Fruit fly (Drosophila melanogaster) ovary, adult (tissue): Measurements from ENCODE around the gene CG1840.
A peak's percentile ranks its signal among the peaks of the same experiment; 100 is the strongest.

Source experiments
- CG17801 ChIP-seq: fragments of 200-800 bp; optimal IDR thresholded peaks from 2 replicates; lab custom pipeline; 2019; ENCODE audit warnings: missing biosample characterization, mild to moderate bottlenecking, missing genetic modification characterization, moderate library complexity; ENCODE audit not compliant: partially characterized antibody

The CG1840 gene

DNA sequence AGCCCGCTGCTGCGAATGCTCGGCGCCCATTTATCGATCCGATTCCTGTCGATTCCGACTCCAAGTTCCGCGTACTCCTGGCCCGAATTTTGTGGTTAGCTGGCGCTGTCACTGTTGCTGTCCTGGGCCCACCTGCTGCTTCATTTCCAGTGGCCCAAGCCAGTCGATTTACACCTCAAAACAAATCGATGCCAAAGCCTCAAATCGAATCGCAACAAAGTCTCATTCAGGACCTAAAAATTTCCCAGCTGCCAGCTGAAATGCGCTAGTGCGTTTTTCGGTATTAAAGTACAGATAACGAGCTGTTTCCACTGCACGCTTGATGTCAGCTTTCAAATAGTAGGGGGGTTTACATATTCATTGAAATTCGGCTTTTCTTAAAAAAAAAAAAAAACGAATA is 15.6 kb upstream of the CG1840 start, which contains the start of gene BORCS5:
Gene BORCS5, minus strand, starts transcription at position 263 of the 400 bp plus-strand sequence.
- no peak for TF ChIP-seq CG17801 (GFP tag; lab: Kevin White, UChicago)

DNA sequence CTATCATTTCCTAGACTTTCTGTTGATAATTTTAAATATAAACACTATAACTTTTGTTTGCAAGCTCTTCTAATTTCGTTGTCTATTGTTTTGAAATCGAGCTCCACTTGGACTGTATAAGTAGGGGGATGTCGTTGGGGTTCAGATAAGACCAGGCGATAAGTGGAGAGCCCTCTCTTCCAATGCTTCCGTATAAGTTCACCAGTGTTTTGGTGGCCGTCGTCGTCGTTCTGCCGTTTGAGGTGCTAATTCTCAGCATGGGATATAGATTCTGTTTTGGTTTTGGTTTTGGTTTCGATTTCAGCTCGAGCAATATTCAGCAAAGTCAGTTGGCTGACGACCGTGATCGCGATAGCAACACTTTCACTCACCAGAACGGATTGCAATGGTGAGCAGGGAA is 15.0 kb upstream of the CG1840 start, which contains the start of gene CG15739:
Gene CG15739, plus strand, starts transcription at position 204 of the 400 bp plus-strand sequence.
- TF ChIP-seq CG17801 (GFP tag; lab: Kevin White, UChicago): no peak

DNA sequence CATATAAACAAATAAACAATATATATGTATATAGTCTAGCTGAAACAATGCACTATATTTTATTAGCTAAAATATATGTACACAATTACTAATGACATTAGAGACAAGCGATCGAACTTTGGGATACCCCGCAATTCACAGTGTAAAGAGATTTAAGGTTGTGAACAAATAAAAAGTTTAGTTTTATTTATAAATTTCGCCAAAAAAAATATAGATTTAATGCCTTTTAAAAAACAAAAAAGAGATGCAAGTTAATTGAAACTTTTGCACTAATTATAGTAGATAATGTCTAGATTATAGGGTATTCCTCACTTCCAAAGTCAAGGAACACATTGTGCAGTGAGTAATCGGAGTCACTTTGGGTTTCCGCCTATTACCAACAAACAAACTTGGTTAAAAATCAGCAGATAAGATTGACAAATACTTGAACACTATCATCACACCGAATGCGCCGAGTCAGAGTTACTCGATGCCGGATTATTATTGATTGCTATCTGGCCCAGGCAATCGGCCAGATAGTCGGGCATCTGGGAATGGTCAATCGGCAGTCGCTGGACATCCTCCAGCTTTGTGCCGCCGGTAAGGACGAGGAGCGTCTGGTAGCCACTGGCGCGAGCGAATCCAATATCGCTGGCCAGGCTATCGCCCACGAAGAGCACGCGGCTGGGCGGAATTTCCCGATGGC is 12.9 kb upstream of the CG1840 start:
- peak; percentile 3 for TF ChIP-seq CG17801 (GFP tag; lab: Kevin White, UChicago)

DNA sequence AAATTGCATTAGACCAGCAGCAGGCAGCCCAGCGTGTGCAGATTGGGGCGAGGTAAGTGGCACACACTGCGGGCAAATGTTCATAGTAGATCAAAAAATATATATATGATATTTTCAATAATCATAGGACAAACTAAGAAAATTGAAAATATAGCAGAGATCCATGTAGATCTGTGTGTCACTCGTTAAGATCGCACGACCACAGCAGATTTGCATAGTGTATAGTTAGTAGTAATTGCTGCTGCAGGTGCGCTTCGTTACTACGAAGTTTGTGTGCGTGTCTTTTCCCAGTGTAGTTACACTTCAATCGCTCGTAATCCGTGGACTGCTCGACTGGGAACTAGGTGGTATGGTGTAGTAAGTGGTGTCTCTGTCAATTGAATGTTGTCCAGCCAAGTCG is 11.0 kb upstream of the CG1840 start, which contains the start of gene CG10352:
Gene CG10352, minus strand, starts transcription at position 4 of the 400 bp plus-strand sequence.
- no peak for TF ChIP-seq CG17801 (GFP tag; lab: Kevin White, UChicago)

DNA sequence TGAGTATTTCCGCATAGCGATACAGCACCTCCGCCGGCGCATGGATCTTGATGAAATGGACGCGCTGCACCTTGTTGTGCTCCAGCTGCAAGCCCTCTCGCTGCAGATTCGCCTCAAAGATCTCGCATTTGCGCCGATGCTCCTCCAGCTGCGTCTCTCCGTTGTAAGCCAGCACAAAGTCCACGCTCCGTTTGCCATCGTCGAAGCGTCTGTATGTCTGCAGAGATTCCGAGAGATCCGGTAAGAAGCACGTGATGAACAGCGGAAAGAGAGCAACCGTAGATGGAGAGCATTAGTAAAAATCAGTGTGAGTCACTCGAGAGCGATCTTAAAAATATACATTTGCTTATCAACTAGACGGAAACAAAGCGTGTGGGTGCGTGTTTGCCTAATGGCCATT is 6.5 kb upstream of the CG1840 start:
- TF ChIP-seq CG17801 (GFP tag; lab: Kevin White, UChicago): no peak

DNA sequence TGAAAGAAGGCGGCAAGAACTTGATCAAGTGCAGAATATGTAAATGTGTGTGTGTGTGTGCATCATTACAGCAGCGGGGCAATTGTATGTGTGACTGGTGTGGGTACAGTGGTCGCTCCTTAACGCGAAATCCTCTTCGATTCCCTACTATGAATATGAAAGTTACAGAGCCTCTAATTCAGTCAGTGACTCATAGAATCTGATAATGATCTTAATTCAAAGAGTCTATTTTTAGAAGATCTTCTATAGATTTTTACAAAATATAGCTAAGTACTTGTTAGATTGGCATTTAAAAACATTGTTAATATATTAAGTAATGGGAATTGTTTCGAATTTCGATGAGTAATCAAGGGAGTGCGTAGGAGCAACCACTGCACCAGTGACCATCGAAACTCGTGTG is 5.7 kb upstream of the CG1840 start:
- TF ChIP-seq CG17801 (GFP tag; lab: Kevin White, UChicago): peak; percentile 13

DNA sequence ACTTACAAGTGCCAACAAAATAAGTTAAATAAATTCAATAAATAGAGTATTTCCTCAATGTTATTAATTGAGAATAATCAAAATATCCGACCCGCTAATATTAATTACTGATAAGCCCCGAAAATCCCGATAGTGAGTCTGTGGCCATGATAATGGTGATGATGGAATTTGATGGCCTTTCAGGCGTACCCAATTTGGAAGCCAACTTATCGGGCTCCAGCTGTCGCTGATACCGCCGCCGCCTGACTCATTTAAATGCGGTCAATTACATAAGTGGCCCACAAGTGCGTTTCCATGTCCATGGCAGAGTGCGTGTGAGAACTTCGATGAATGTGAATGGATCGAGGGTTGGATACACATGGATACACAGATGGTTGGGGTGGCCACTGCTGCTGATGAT is 4.0 kb upstream of the CG1840 start:
- TF ChIP-seq CG17801 (GFP tag; lab: Kevin White, UChicago): no peak

DNA sequence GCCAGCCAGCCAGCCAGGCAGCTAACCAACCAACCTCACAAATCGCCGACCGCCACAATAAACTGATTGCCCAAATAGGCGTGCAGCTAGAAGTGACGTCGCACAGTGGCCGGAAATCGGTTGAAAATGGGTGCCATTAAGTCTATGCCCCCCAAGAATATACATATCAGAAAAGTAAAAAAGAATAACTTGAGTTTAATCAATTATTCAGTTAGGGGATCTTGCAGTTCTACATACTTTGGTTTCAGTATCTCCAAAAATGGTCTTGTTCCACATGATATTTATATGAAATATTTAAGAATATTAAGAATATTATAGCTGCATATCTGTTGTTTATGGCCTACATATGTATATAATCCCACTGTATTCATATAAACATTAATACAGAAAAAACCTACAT is 2.8 kb upstream of the CG1840 start:
- TF ChIP-seq CG17801 (GFP tag; lab: Kevin White, UChicago): no peak

DNA sequence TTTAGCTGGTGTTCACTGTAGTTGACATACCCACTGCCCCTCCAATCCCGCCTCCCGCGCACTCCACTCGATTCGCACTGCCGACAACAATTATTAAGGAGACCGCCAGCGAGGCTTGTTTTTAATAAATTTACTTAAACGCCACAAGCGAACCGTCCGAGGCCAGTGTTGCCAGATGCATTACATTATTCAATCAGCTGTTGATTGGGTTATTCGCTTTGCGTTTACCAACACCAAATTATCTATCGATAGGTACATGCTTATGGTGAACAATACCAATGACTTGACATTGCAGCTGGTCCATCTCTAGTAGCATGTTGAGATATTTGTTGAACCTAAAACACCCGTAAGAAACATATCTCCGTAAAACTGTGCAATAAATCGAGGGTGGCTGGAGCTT is 1.2 kb upstream of the CG1840 start, which contains the start of the genes CG10353 and SelG:
Gene CG10353, minus strand, starts transcription at position 187 of the 400 bp plus-strand sequence.
Gene SelG, plus strand, starts transcription at position 309 of the 400 bp plus-strand sequence.
- peak; percentile 71 for TF ChIP-seq CG17801 (GFP tag; lab: Kevin White, UChicago)

DNA sequence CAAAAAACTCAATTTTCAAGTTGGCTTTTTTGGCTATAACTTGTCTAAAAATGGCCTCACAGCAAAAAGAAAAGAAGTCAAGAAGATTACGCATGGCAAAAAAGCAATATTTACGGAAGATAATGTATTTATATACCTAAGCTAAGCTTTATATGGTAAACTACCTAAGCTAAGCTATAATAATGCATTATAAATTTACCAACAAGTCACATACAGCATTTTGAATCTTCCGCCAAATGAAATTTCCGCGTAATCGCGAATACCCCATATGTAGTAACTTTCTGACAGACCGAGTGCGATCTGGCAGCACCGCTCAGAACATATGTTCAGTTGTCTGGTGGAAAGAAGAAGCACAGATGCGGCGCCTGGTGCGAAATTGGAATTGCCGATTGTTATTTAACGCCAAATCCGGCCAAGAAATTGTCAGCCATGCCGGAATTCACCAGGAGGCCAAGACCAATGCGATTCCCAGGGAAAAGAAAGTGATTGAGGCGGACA is 3.6 kb downstream of the CG1840 start, which contains the start of gene sicily:
Gene sicily, plus strand, starts transcription at position 51 of the 498 bp plus-strand sequence.
- TF ChIP-seq CG17801 (GFP tag; lab: Kevin White, UChicago): peak; percentile 42

DNA sequence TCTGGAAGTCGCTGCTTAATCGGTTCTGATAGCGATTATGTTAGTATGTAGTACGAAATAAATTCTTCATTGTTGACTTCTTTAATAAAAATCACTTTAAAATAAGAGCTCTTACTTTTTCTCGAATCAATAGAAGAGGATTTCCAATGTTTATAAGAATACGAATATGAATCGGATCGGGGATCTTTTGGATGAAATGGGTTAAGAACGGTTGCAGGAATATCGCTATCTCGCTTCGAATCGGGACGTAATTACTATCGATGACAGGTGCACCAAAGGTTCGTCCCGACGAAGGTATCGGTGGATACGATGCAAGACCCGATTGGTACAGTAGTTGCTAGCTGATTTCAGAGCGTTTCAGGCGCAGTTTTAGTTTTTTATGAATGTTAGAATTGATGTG is 5.5 kb downstream of the CG1840 start, which contains the start of gene wisp:
Gene wisp, plus strand, starts transcription at position 301 of the 400 bp plus-strand sequence.
- no peak for TF ChIP-seq CG17801 (GFP tag; lab: Kevin White, UChicago)

DNA sequence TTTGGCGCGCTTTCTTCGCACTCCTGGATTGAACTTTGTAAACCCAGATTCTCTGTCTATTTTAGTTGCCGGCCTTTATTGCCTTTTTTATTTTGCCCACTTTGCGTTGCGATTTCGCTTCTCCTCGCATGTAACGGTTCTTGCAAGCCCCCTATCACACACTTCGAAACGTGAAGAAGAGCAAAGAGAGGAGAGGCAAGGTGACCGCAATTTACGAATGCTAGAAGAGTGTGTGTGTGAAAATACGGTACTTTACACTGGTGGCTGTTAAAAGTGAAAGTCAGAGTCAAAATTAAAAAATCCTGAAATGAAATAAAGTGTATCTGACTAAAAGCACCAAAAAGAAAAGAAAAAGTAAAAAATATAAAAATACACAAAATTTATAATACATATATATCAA is 6.0 kb downstream of the CG1840 start:
- TF ChIP-seq CG17801 (GFP tag; lab: Kevin White, UChicago): no peak

DNA sequence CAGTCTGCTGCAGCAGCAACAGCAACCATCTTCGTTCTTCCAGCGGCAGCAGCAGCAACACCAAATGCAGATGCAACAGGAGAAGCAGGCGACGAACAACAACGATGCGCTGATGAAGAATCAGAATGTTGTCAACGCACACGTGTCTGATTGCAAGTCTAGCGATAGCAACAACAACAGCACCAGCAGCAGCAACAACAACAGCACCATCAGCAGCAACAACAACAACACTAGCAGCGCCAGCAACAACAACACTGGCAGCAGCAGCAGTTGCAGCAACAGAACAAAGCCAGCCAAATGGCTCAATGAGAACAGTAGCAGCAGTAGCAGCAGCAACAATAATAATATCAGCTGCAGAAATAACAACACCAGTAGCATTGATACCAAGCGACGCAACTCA is 7.0 kb downstream of the CG1840 start:
- no peak for TF ChIP-seq CG17801 (GFP tag; lab: Kevin White, UChicago)

DNA sequence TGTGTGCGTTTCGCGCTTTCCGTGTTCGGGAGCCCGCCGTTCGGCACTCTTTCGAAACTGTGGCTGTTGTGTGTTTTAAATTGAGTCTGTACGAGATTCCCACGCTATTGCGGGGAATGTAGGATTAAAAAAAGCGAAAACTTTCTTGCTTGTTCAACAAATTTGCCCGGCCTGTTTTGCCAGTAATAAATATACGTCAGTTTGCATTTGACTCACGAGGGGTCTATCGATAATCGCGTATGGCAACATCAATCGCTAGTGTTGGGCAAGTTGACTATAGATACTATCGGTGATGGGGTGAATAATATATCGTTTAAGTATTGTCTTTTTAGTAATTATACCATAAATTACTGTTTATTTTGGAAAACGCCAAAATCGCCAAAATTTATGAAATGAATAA is 17.0 kb downstream of the CG1840 start, which contains the start of gene Upf1:
Gene Upf1, minus strand, starts transcription at position 228 of the 400 bp plus-strand sequence.
- peak; percentile 57 for TF ChIP-seq CG17801 (GFP tag; lab: Kevin White, UChicago)

DNA sequence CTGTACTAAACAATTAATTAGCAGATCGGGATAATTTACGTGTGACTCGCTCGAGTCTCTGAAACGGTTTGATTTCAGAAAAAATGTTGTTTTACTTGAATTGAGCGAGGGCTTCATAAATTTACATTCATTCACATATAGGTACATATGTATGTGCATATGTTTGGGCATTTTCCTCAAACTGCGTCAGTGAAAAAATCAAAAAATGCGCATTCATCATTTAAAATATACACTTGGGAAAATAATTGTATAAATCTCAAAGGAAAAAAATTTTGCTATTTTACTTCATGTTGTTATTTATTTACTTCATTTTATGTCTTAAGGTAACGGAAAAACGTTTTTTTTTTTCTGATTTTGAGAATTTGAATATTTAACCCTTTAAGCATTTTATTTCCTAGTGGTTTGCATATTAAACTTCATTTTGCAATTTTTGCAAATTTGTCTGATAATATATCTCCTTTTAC is 18.7 kb downstream of the CG1840 start, which contains the start of gene CG43156:
Gene CG43156, minus strand, starts transcription at position 51 of the 464 bp plus-strand sequence.
- peak; percentile 11 for TF ChIP-seq CG17801 (GFP tag; lab: Kevin White, UChicago)
